Fruit fly (Drosophila melanogaster): ENCODE data around the gene CG7300.

The CG7300 gene

DNA sequence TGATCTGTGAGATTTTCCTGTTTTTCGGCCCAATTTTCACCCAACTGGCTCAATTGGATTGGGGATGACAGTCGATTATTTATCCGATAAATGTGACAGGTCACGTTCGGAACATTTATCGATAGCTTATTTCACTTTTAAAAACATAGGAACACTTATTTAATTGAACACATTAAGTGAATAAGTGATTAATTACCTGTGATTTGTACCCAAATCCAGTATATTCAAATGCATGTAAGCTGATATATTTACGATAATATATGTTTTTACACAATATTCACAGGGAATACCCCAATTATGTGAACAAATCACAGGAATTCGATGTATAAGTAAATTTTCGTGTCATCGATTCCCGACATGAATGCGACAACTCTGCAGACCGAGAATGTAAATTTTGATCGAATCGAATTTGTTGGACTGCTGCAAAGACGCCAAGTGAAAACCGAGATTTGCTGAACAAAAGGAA is 34.5 kb upstream of the CG7300 start, which contains the start of the genes EMC3 and Dpy-30L1 (continued):
- no peak for TF ChIP-seq lbe (GFP tag; optimal IDR thresholded peaks at IDR 0.05)
- TF ChIP-seq lab (GFP tag; optimal IDR thresholded peaks at IDR 0.05): no peak
- peak in 1 of 2 experiments; percentile 53 for TF ChIP-seq bsh (GFP tag; optimal IDR thresholded peaks at IDR 0.05)
- TF ChIP-seq gce (GFP tag; IDR thresholded peaks at IDR 0.05): no peak
- TF ChIP-seq Six4 (GFP tag; optimal IDR thresholded peaks at IDR 0.05): no peak
- TF ChIP-seq CG11723 (GFP tag; optimal IDR thresholded peaks at IDR 0.05): no peak
- no peak for TF ChIP-seq fru (optimal IDR thresholded peaks at IDR 0.05)
- peak; percentile 67 for TF ChIP-seq Xbp1 (GFP tag; optimal IDR thresholded peaks at IDR 0.05)
- peak; percentile 24 for TF ChIP-seq CG2202 (tag; optimal IDR thresholded peaks at IDR 0.05)
- peak; percentile 63 for TF ChIP-seq dmrt11E (tag; optimal IDR thresholded peaks at IDR 0.05)
- no peak for TF ChIP-seq CG12104 (GFP tag; optimal IDR thresholded peaks at IDR 0.05)
- TF ChIP-seq wek (GFP tag; optimal IDR thresholded peaks at IDR 0.05): peak; percentile 98
- TF ChIP-seq E2f1 (GFP tag; IDR thresholded peaks at IDR 0.05): no peak
- TF ChIP-seq dan (GFP tag; IDR thresholded peaks at IDR 0.05): no peak
- no peak for TF ChIP-seq her (GFP tag; optimal IDR thresholded peaks at IDR 0.05)
- TF ChIP-seq CG17568 (GFP tag; optimal IDR thresholded peaks at IDR 0.05): no peak
- no peak for TF ChIP-seq bowl (GFP tag; IDR thresholded peaks at IDR 0.05)
- TF ChIP-seq CG17385 (GFP tag; optimal IDR thresholded peaks at IDR 0.05): no peak
- TF ChIP-seq kay (GFP tag; optimal IDR thresholded peaks at IDR 0.05): peak; percentile 30
- peak; percentile 24 for TF ChIP-seq Atf-2 (GFP tag; optimal IDR thresholded peaks at IDR 0.05)
- TF ChIP-seq CG11504 (tag; optimal IDR thresholded peaks at IDR 0.05): no peak
- TF ChIP-seq CG12071 (GFP tag; optimal IDR thresholded peaks at IDR 0.05): no peak
- TF ChIP-seq CrebB (tag; optimal IDR thresholded peaks at IDR 0.05): no peak
- TF ChIP-seq CG12155 (GFP tag; optimal IDR thresholded peaks at IDR 0.05): peak; percentile 54
- TF ChIP-seq CG17802 (tag; optimal IDR thresholded peaks at IDR 0.05): no peak
- no peak for TF ChIP-seq ham (GFP tag; IDR thresholded peaks at IDR 0.05)
- no peak for TF ChIP-seq CG10274 (GFP tag; optimal IDR thresholded peaks at IDR 0.05)
- no peak for TF ChIP-seq seq (GFP tag; IDR thresholded peaks at IDR 0.05)
- TF ChIP-seq C15 (GFP tag; IDR thresholded peaks at IDR 0.05): no peak
- TF ChIP-seq CG7372 (GFP tag; IDR thresholded peaks at IDR 0.05): 0 out of 2 replicates have a peak, but pooled peaks have one; percentile 23
- no peak for TF ChIP-seq wor (GFP tag; IDR thresholded peaks at IDR 0.05)
- TF ChIP-seq Hr78 (GFP tag; optimal IDR thresholded peaks at IDR 0.05): no peak
- TF ChIP-seq run (tag; optimal IDR thresholded peaks at IDR 0.05): no peak
- peak; percentile 63 for TF ChIP-seq Ptx1 (GFP tag; IDR thresholded peaks at IDR 0.05)
- no peak for TF ChIP-seq twi (tag; optimal IDR thresholded peaks at IDR 0.05)
- no peak for TF ChIP-seq CG7928 (GFP tag; optimal IDR thresholded peaks at IDR 0.05)
- no peak for TF ChIP-seq CG12769 (tag; optimal IDR thresholded peaks at IDR 0.05)
- peak; percentile 30 for TF ChIP-seq CG12744 (GFP tag; optimal IDR thresholded peaks at IDR 0.05)
- peak; percentile 54; the same call in 1 of the 2 replicates for TF ChIP-seq al (GFP tag; IDR thresholded peaks at IDR 0.05)
- peak; percentile 99 for TF ChIP-seq CG3995 (GFP tag; optimal IDR thresholded peaks at IDR 0.05)
- TF ChIP-seq HmgD (GFP tag; optimal IDR thresholded peaks at IDR 0.05): no peak
- no peak for TF ChIP-seq psq (GFP tag; optimal IDR thresholded peaks at IDR 0.05)
- peak; percentile 45 for TF ChIP-seq Dip3 (GFP tag; optimal IDR thresholded peaks at IDR 0.05)
- TF ChIP-seq CG13775 (GFP tag; optimal IDR thresholded peaks at IDR 0.05): peak; percentile 70
- no peak for TF ChIP-seq en (GFP tag; optimal IDR thresholded peaks at IDR 0.05)
- TF ChIP-seq Lhr (GFP tag; optimal IDR thresholded peaks at IDR 0.05): peak; percentile 11
- peak; percentile 66 for TF ChIP-seq CG18262 (tag; optimal IDR thresholded peaks at IDR 0.05)
- no peak for TF ChIP-seq Mrtf (GFP tag; IDR thresholded peaks at IDR 0.05)
- peak; percentile 18 for TF ChIP-seq CG18764 (GFP tag; optimal IDR thresholded peaks at IDR 0.05)
- no peak for TF ChIP-seq TFAM (GFP tag; optimal IDR thresholded peaks at IDR 0.05)
- TF ChIP-seq HLH3B (GFP tag; IDR thresholded peaks at IDR 0.05): no peak
- no peak for TF ChIP-seq Hey (tag; optimal IDR thresholded peaks at IDR 0.05)
